Worm (Caenorhabditis elegans) whole organism, mixed stage, embryonic: ENCODE measurements around the gene wdr-60.

Source experiments
- blmp-1 ChIP-seq: fragments of 150-350 bp; optimal IDR thresholded peaks from 2 replicates; lab custom pipeline; 2014; ENCODE audit warnings: missing biosample characterization, missing genetic modification characterization
- ceh-83 ChIP-seq: fragments of 200-800 bp; sonication (Bioruptor generic); optimal IDR thresholded peaks from 2 replicates; lab custom pipeline; 2018; ENCODE audit warnings: mild to moderate bottlenecking, missing genetic modification characterization, missing compliant biosample characterization
- ces-1 ChIP-seq: fragments of 150-350 bp; optimal IDR thresholded peaks from 2 replicates; lab custom pipeline; 2014; ENCODE audit warnings: missing biosample characterization, missing genetic modification reagents, missing genetic modification characterization
- drap-1 ChIP-seq: fragments of 200-800 bp; sonication (Bioruptor generic); optimal IDR thresholded peaks from 3 replicates; lab custom pipeline; 2018; ENCODE audit warnings: mild to moderate bottlenecking, missing genetic modification characterization, missing compliant biosample characterization
- elt-1 ChIP-seq: sonication (generic microtip); optimal IDR thresholded peaks from 2 replicates; lab custom pipeline; 2017; ENCODE audit warnings: missing genetic modification characterization, mild to moderate bottlenecking, missing compliant biosample characterization, antibody characterized with exemption, moderate library complexity, borderline replicate concordance; ENCODE audit not compliant: insufficient read depth
- elt-3 ChIP-seq: fragments of 150-350 bp; optimal IDR thresholded peaks from 2 replicates; lab custom pipeline; 2014; ENCODE audit warnings: missing biosample characterization, missing genetic modification characterization
- nhr-12 ChIP-seq: fragments of 150-350 bp; optimal IDR thresholded peaks from 2 replicates; lab custom pipeline; 2014; ENCODE audit warnings: missing biosample characterization, missing genetic modification characterization
- nhr-2 ChIP-seq: fragments of 150-350 bp; optimal IDR thresholded peaks from 2 replicates; lab custom pipeline; 2014; ENCODE audit warnings: missing biosample characterization, missing genetic modification characterization
- nhr-237 ChIP-seq: fragments of 150-350 bp; optimal IDR thresholded peaks from 2 replicates; lab custom pipeline; 2014; ENCODE audit warnings: missing biosample characterization, missing genetic modification characterization
- nhr-28 ChIP-seq: fragments of 150-350 bp; optimal IDR thresholded peaks from 2 replicates; lab custom pipeline; 2014; ENCODE audit warnings: missing biosample characterization, missing genetic modification characterization
- snpc-4 ChIP-seq: fragments of 150-350 bp; optimal IDR thresholded peaks from 2 replicates; lab custom pipeline; 2014; ENCODE audit warnings: missing biosample characterization, missing genetic modification characterization
- unc-120 ChIP-seq: sonication (generic microtip); optimal IDR thresholded peaks from 2 replicates; lab custom pipeline; 2017; ENCODE audit warnings: missing genetic modification characterization, missing compliant biosample characterization; ENCODE audit not compliant: poor library complexity, severe bottlenecking
- unc-62 ChIP-seq: fragments of 150-350 bp; optimal IDR thresholded peaks from 2 replicates; lab custom pipeline; 2014; ENCODE audit warnings: missing biosample characterization, missing genetic modification reagents, missing genetic modification characterization
- ztf-11 ChIP-seq: fragments of 150-350 bp; optimal IDR thresholded peaks from 2 replicates; lab custom pipeline; 2014; ENCODE audit warnings: missing biosample characterization, missing genetic modification characterization

DNA sequence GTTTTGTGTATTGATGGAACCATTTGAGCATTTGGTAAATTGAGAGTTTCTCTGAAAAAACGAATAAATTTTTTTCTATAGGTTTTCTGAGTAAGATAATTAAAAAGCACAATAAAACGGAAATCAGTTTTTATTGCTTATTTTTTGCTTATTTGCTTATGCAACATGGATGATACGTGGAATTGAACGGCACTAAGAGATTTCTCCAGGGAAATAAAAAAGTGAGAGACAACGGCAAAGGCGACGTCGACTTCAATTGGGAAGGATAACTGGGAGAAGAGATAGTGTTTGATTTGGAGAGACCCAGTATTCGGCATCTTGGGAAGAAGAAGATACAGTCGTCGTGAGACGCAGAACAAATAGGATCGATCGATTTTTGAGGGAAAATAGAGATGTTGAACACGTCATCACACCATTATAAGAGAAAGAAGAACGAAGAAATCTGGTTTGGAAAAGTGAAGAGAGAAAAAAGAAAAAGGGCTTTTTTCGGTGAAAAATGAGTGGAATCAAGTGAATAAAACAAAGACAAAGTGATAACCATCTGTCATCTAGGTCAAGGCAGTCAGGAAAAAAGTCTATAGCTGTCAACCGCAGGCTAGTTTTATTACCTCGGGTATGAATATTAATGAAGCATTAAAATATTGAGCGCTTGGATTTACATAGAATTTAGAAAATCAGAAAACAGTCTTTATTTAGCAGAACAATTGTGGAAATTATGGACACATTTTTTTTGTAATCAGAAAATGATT, 11.3 kb downstream of the wdr-60 start, which contains the start of gene tmem-131:
- no peak for TF ChIP-seq unc-62
- no peak for TF ChIP-seq nhr-237
- no peak for TF ChIP-seq snpc-4
- TF ChIP-seq elt-1 (tag; lab: Kevin White, UChicago): no peak
- no peak for TF ChIP-seq drap-1 (GFP tag; lab: Kevin White, UChicago)
- no peak for TF ChIP-seq ces-1 (GFP tag; lab: Kevin White, UChicago)
- no peak for TF ChIP-seq nhr-12 (tag; lab: Kevin White, UChicago)
- TF ChIP-seq ztf-11 (tag; lab: Kevin White, UChicago): no peak
- TF ChIP-seq blmp-1: no peak
- TF ChIP-seq elt-3 (tag; lab: Kevin White, UChicago): no peak
- no peak for TF ChIP-seq nhr-2 (tag; lab: Kevin White, UChicago)
- TF ChIP-seq ceh-83: no peak
- no peak for TF ChIP-seq unc-120 (tag; lab: Kevin White, UChicago)
- TF ChIP-seq nhr-28 (tag; lab: Kevin White, UChicago): no peak
